Worm (Caenorhabditis elegans) whole organism, L2 larva: Measurements from ENCODE around the gene srd-50.

Experiments
- R02D3.7 ChIP-seq: fragments of 150-350 bp; optimal IDR thresholded peaks from 2 replicates; lab custom pipeline; 2014; ENCODE audit warnings: missing biosample characterization, missing genetic modification characterization
- ama-1 ChIP-seq: fragments of 150-350 bp; optimal IDR thresholded peaks from 2 replicates; lab custom pipeline; 2018; ENCODE audit warnings: inconsistent platforms
- blmp-1 ChIP-seq: sonication (generic microtip); optimal IDR thresholded peaks from 2 replicates; lab custom pipeline; 2017; ENCODE audit warnings: missing genetic modification characterization, mild to moderate bottlenecking, missing compliant biosample characterization, antibody characterized with exemption, moderate library complexity; ENCODE audit not compliant: insufficient read depth
- egl-27 ChIP-seq: sonication (generic microtip); optimal IDR thresholded peaks from 3 replicates; lab custom pipeline; 2017; ENCODE audit warnings: missing biosample characterization, missing genetic modification reagents, missing genetic modification characterization
- elt-3 ChIP-seq: sonication (generic microtip); optimal IDR thresholded peaks from 2 replicates; lab custom pipeline; 2017; ENCODE audit warnings: missing biosample characterization, missing genetic modification characterization
- lin-11 ChIP-seq: fragments of 150-350 bp; sonication (generic microtip); optimal IDR thresholded peaks from 2 replicates; lab custom pipeline; 2014; ENCODE audit warnings: missing biosample characterization, missing genetic modification characterization, inconsistent platforms, mixed read lengths
- lin-39 ChIP-seq: fragments of 150-350 bp; optimal IDR thresholded peaks from 2 replicates; lab custom pipeline; 2014; ENCODE audit warnings: missing biosample characterization, missing genetic modification reagents, missing genetic modification characterization
- nhr-11 ChIP-seq: fragments of 150-350 bp; optimal IDR thresholded peaks from 2 replicates; lab custom pipeline; 2014; ENCODE audit warnings: missing biosample characterization, missing genetic modification characterization
- nhr-237 ChIP-seq: fragments of 150-350 bp; optimal IDR thresholded peaks from 2 replicates; lab custom pipeline; 2014; ENCODE audit warnings: missing biosample characterization, missing genetic modification characterization
- skn-1 ChIP-seq: sonication (generic microtip); optimal IDR thresholded peaks from 2 replicates; lab custom pipeline; 2017; ENCODE audit warnings: missing biosample characterization, missing genetic modification characterization
- snpc-4 ChIP-seq: fragments of 150-350 bp; optimal IDR thresholded peaks from 2 replicates; lab custom pipeline; 2014; ENCODE audit warnings: missing biosample characterization, missing genetic modification characterization
- unc-55 ChIP-seq: fragments of 150-350 bp; sonication (generic microtip); optimal IDR thresholded peaks from 3 replicates; lab custom pipeline; 2014; ENCODE audit warnings: missing biosample characterization, missing genetic modification reagents, missing genetic modification characterization
- ztf-11 ChIP-seq: sonication (generic microtip); optimal IDR thresholded peaks from 2 replicates; lab custom pipeline; 2017; ENCODE audit warnings: missing biosample characterization, missing genetic modification characterization

DNA sequence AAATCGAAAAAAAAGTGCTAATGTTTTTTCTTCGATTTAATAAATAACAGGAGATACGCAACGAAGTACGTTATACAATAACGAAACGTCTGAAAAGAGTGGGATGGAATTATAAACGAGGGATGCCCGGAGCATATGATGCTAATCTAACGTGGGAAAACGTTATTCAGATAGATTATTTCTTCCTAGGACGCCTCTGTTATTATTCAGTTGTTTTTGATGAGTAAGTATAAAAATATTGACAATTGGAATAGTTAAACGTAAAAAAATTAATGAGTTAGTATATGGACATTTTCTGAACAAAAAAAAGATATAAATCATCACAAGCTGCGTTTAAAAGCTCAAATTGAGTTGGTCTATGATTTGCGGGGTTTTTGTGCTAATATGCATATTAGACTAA, 3.2 kb upstream of the srd-50 start, which contains the start of gene srd-51:
- TF ChIP-seq nhr-237 (tag; lab: Kevin White, UChicago) (no peak), blmp-1 (no peak), ama-1 (no peak), unc-55 (no peak), egl-27 (tag; lab: Kevin White, UChicago) (no peak), elt-3 (tag; lab: Kevin White, UChicago) (no peak), lin-39 (tag; lab: Kevin White, UChicago) (no peak), ztf-11 (tag; lab: Kevin White, UChicago) (no peak), snpc-4 (tag; lab: Kevin White, UChicago) (no peak), R02D3.7 (tag; lab: Kevin White, UChicago) (no peak), nhr-11 (no peak), lin-11 (tag; lab: Kevin White, UChicago) (no peak), skn-1 (tag; lab: Kevin White, UChicago) (no peak)
